Worm (Caenorhabditis elegans) whole organism, L2 larva: ENCODE data around the gene lim-4.

ENCODE experiments used
- alr-1 ChIP-seq: fragments of 150-350 bp; optimal IDR thresholded peaks from 2 replicates; lab custom pipeline; 2014; ENCODE audit warnings: missing biosample characterization, missing genetic modification characterization
- dmd-4 ChIP-seq: sonication (generic microtip); optimal IDR thresholded peaks from 2 replicates; lab custom pipeline; 2017; ENCODE audit warnings: missing biosample characterization, missing genetic modification characterization
- lin-39 ChIP-seq: fragments of 150-350 bp; optimal IDR thresholded peaks from 2 replicates; lab custom pipeline; 2014; ENCODE audit warnings: missing biosample characterization, missing genetic modification reagents, missing genetic modification characterization
- snpc-4 ChIP-seq: fragments of 150-350 bp; optimal IDR thresholded peaks from 2 replicates; lab custom pipeline; 2014; ENCODE audit warnings: missing biosample characterization, missing genetic modification characterization

DNA sequence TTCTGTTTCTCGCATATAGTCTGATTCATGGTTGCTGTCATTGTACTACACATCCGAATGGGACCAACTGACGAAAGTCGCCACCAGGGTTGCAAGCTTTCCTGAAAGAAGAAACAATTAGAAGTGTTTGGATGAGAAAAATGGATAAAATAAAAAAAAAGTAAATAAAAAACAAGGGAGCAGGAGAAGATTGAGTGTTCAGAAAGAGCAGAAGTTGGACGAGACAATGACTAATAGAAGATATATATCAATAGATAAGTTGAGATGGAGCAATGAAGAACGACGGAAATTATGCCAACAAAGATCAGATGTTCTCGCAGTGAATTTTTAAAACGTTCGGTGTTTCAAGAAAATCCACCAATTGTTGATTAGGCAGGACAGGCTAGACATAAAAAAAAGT lies 46.5 kb downstream of the lim-4 start, which contains the start of gene fkh-9:
- TF ChIP-seq snpc-4 (tag; lab: Kevin White, UChicago): no peak
- no peak for TF ChIP-seq alr-1 (tag; lab: Kevin White, UChicago)
- no peak for TF ChIP-seq dmd-4
- TF ChIP-seq lin-39 (tag; lab: Kevin White, UChicago): no peak
